Fruit fly (Drosophila melanogaster) whole organism, embryonic: Measurements from ENCODE around the gene Cdk5alpha.

Experiments used
- CG12659 ChIP-seq: fragments of 200-800 bp; sonication (Bioruptor generic); optimal IDR thresholded peaks from 3 replicates; lab custom pipeline; 2017; ENCODE audit warnings: mild to moderate bottlenecking, missing biosample characterization, missing genetic modification reagents, missing genetic modification characterization
- CG1603 ChIP-seq: fragments of 200-800 bp; sonication (Bioruptor generic); optimal IDR thresholded peaks from 2 replicates; lab custom pipeline; 2019; ENCODE audit warnings: missing biosample characterization, mild to moderate bottlenecking, missing genetic modification characterization, moderate library complexity
- CG17186 ChIP-seq: fragments of 200-800 bp; sonication (Bioruptor generic); optimal IDR thresholded peaks from 3 replicates; lab custom pipeline; 2017; ENCODE audit warnings: missing biosample characterization, missing genetic modification reagents, missing genetic modification characterization
- CG17568 ChIP-seq: fragments of 200-800 bp; sonication (Bioruptor generic); optimal IDR thresholded peaks from 2 replicates; lab custom pipeline; 2018; ENCODE audit warnings: missing biosample characterization, mild to moderate bottlenecking, missing genetic modification characterization, moderate library complexity
- CG17912 ChIP-seq: fragments of 200-800 bp; sonication (Bioruptor generic); optimal IDR thresholded peaks from 2 replicates; lab custom pipeline; 2018; ENCODE audit warnings: missing biosample characterization, mild to moderate bottlenecking, missing genetic modification characterization
- CG30020 ChIP-seq: fragments of 200-800 bp; optimal IDR thresholded peaks from 2 replicates; lab custom pipeline; 2019; ENCODE audit warnings: missing biosample characterization, mild to moderate bottlenecking, missing genetic modification characterization, moderate library complexity
- CG3065 ChIP-seq: fragments of 200-800 bp; sonication (Bioruptor generic); optimal IDR thresholded peaks from 2 replicates; lab custom pipeline; 2016; ENCODE audit warnings: missing biosample characterization, missing genetic modification characterization
- CG34224 ChIP-seq: fragments of 200-800 bp; sonication (Bioruptor generic); IDR thresholded peaks from 3 replicates; pipeline ENCODE4 v1.3.6; 2022; ENCODE audit warnings: missing biosample characterization, missing genetic modification characterization; ENCODE audit not compliant: partially characterized antibody
- CG3995 ChIP-seq: fragments of 200-800 bp; sonication (Bioruptor generic); optimal IDR thresholded peaks from 3 replicates; lab custom pipeline; 2016; ENCODE audit warnings: missing biosample characterization, missing genetic modification characterization
- CG4617 ChIP-seq: fragments of 200-800 bp; sonication (Bioruptor generic); optimal IDR thresholded peaks from 3 replicates; lab custom pipeline; 2016; ENCODE audit warnings: missing biosample characterization, missing genetic modification characterization, borderline replicate concordance
- CG9797 ChIP-seq: fragments of 200-800 bp; sonication (Bioruptor generic); optimal IDR thresholded peaks from 3 replicates; lab custom pipeline; 2018; ENCODE audit warnings: missing biosample characterization, mild to moderate bottlenecking, missing genetic modification characterization
- D ChIP-seq, 2 experiments: fragments of 200-800 bp in 1 of 2; fragments of >200 bp in 1 of 2; sonication (Bioruptor generic) in 1 of 2; optimal IDR thresholded peaks; 2 replicates in 1 of 2; 3 replicates in 1 of 2; lab custom pipeline; 2017; ENCODE audit warnings: mild to moderate bottlenecking in 1 of 2, missing biosample characterization in 1 of 2, missing genetic modification characterization in 1 of 2, missing genetic modification reagents in 1 of 2
- Dp ChIP-seq: fragments of 200-800 bp; sonication (Bioruptor generic); optimal IDR thresholded peaks from 2 replicates; lab custom pipeline; 2018; ENCODE audit warnings: missing biosample characterization, mild to moderate bottlenecking, missing genetic modification characterization, moderate library complexity
- E2f2 ChIP-seq: fragments of 200-800 bp; sonication (Bioruptor generic); IDR thresholded peaks from 2 replicates; pipeline ENCODE4 v1.3.6; 2022; ENCODE audit warnings: missing biosample characterization, missing genetic modification characterization
- Eip74EF ChIP-seq, 2 experiments: fragments of 200-800 bp in 1 of 2; fragments of >200 bp in 1 of 2; sonication (Bioruptor generic) in 1 of 2; optimal IDR thresholded peaks; 2 replicates each; lab custom pipeline; 2017 to 2019; ENCODE audit warnings: missing biosample characterization in 2 of 2, missing genetic modification characterization in 2 of 2, mild to moderate bottlenecking in 1 of 2, moderate library complexity in 1 of 2
- Ets97D ChIP-seq: fragments of 200-800 bp; sonication (Bioruptor generic); optimal IDR thresholded peaks from 3 replicates; lab custom pipeline; 2016; ENCODE audit warnings: missing biosample characterization, missing genetic modification characterization
- Fer1 ChIP-seq: fragments of 200-800 bp; sonication (Bioruptor generic); optimal IDR thresholded peaks from 2 replicates; lab custom pipeline; 2017; ENCODE audit warnings: missing biosample characterization, mild to moderate bottlenecking, missing genetic modification characterization
- Hr78 ChIP-seq, 2 experiments: fragments of 200-800 bp in 1 of 2; fragments of >200 bp in 1 of 2; sonication (Bioruptor generic) in 1 of 2; optimal IDR thresholded peaks; 2 replicates each; lab custom pipeline; 2017 to 2019; ENCODE audit warnings: missing biosample characterization in 2 of 2, missing genetic modification characterization in 2 of 2, mild to moderate bottlenecking in 1 of 2, moderate library complexity in 1 of 2
- MBD-R2 ChIP-seq: fragments of 200-800 bp; sonication (Bioruptor generic); IDR thresholded peaks from 2 replicates; pipeline ENCODE4 v1.3.6; 2022; ENCODE audit warnings: missing biosample characterization, missing genetic modification characterization
- MESR4 ChIP-seq: fragments of 200-800 bp; sonication (Bioruptor generic); optimal IDR thresholded peaks from 2 replicates; lab custom pipeline; 2018; ENCODE audit warnings: missing biosample characterization, mild to moderate bottlenecking, missing genetic modification characterization, moderate library complexity
- Mrtf ChIP-seq: fragments of 200-800 bp; sonication (Bioruptor generic); IDR thresholded peaks from 3 replicates; pipeline ENCODE4 v1.3.6; 2022; ENCODE audit warnings: missing biosample characterization, missing genetic modification characterization
- Opbp ChIP-seq: fragments of 200-800 bp; sonication (Bioruptor generic); IDR thresholded peaks from 3 replicates; pipeline ENCODE4 v1.3.6; 2022; ENCODE audit warnings: missing biosample characterization, missing genetic modification characterization; ENCODE audit not compliant: partially characterized antibody
- Pdp1 ChIP-seq, 2 experiments: fragments of 200-800 bp; sonication (Bioruptor generic); optimal IDR thresholded peaks; 3 replicates each; lab custom pipeline; 2016; ENCODE audit warnings: missing biosample characterization in 2 of 2, missing genetic modification characterization in 2 of 2, mild to moderate bottlenecking in 1 of 2, moderate library complexity in 1 of 2
- Six4 ChIP-seq: fragments of 200-800 bp; sonication (Bioruptor generic); optimal IDR thresholded peaks from 2 replicates; lab custom pipeline; 2016; ENCODE audit warnings: missing biosample characterization, missing genetic modification characterization
- ac ChIP-seq: fragments of 200-800 bp; sonication (Bioruptor generic); optimal IDR thresholded peaks from 3 replicates; lab custom pipeline; 2017; ENCODE audit warnings: missing biosample characterization, mild to moderate bottlenecking, missing genetic modification characterization
- chinmo ChIP-seq: fragments of 200-800 bp; sonication (Bioruptor generic); IDR thresholded peaks from 4 replicates; pipeline ENCODE4 v1.3.6; 2022; ENCODE audit warnings: missing biosample characterization, missing genetic modification characterization; ENCODE audit not compliant: partially characterized antibody
- dan ChIP-seq: fragments of 200-800 bp; sonication (Bioruptor generic); IDR thresholded peaks from 2 replicates; pipeline ENCODE4 v1.3.6; 2022; ENCODE audit warnings: missing biosample characterization, missing genetic modification characterization
- ems ChIP-seq: fragments of 200-800 bp; sonication (Bioruptor generic); optimal IDR thresholded peaks from 3 replicates; lab custom pipeline; 2016; ENCODE audit warnings: missing biosample characterization, missing genetic modification characterization
- gfzf ChIP-seq: fragments of 200-800 bp; sonication (Bioruptor generic); optimal IDR thresholded peaks from 2 replicates; lab custom pipeline; 2016; ENCODE audit warnings: missing biosample characterization, mild to moderate bottlenecking, missing genetic modification characterization, moderate library complexity
- knrl ChIP-seq: fragments of 200-800 bp; sonication (Bioruptor generic); IDR thresholded peaks from 3 replicates; pipeline ENCODE4 v1.3.6; 2022; ENCODE audit warnings: missing biosample characterization, missing genetic modification characterization; ENCODE audit not compliant: partially characterized antibody
- nerfin-1 ChIP-seq: fragments of 200-800 bp; sonication (Bioruptor generic); optimal IDR thresholded peaks from 3 replicates; lab custom pipeline; 2019; ENCODE audit warnings: missing biosample characterization, mild to moderate bottlenecking, missing genetic modification characterization, moderate library complexity
- pfk ChIP-seq: fragments of 200-800 bp; sonication (Bioruptor generic); optimal IDR thresholded peaks from 2 replicates; lab custom pipeline; 2018; ENCODE audit warnings: missing biosample characterization, mild to moderate bottlenecking, missing genetic modification characterization, moderate library complexity
- phol ChIP-seq: fragments of 200-800 bp; sonication (Bioruptor generic); optimal IDR thresholded peaks from 3 replicates; lab custom pipeline; 2018; ENCODE audit warnings: missing biosample characterization, mild to moderate bottlenecking, missing genetic modification characterization, moderate library complexity
- pzg ChIP-seq: fragments of 200-800 bp; sonication (Bioruptor generic); optimal IDR thresholded peaks from 3 replicates; lab custom pipeline; 2018; ENCODE audit warnings: missing biosample characterization, mild to moderate bottlenecking, missing genetic modification characterization, moderate library complexity
- sd ChIP-seq: fragments of 200-800 bp; sonication (Bioruptor generic); optimal IDR thresholded peaks from 3 replicates; lab custom pipeline; 2018; ENCODE audit warnings: missing biosample characterization, mild to moderate bottlenecking, missing genetic modification characterization, moderate library complexity
- sens ChIP-seq: fragments of 200-800 bp; sonication (Bioruptor generic); peaks from one replicate; lab custom pipeline; 2016; ENCODE audit warnings: missing biosample characterization, missing genetic modification characterization
- sima ChIP-seq: fragments of 200-800 bp; sonication (Bioruptor generic); optimal IDR thresholded peaks from 2 replicates; lab custom pipeline; 2016; ENCODE audit warnings: missing biosample characterization, missing genetic modification characterization
- slbo ChIP-seq: fragments of 200-800 bp; sonication (Bioruptor generic); IDR thresholded peaks from 2 replicates; pipeline ENCODE4 v1.3.6; 2022; ENCODE audit warnings: missing biosample characterization, missing genetic modification characterization
- ssp ChIP-seq: fragments of 200-800 bp; sonication (Bioruptor generic); IDR thresholded peaks from 2 replicates; pipeline ENCODE4 v1.3.6; 2022; ENCODE audit warnings: missing biosample characterization, missing genetic modification characterization
- stwl ChIP-seq: fragments of 200-800 bp; sonication (Bioruptor generic); optimal IDR thresholded peaks from 3 replicates; lab custom pipeline; 2018; ENCODE audit warnings: missing biosample characterization, mild to moderate bottlenecking, missing genetic modification characterization, moderate library complexity
- tap ChIP-seq: fragments of 200-800 bp; optimal IDR thresholded peaks from 3 replicates; lab custom pipeline; 2019; ENCODE audit warnings: missing biosample characterization, mild to moderate bottlenecking, missing genetic modification characterization, moderate library complexity
- tin ChIP-seq: fragments of 200-800 bp; sonication (Bioruptor generic); optimal IDR thresholded peaks from 3 replicates; lab custom pipeline; 2016; ENCODE audit warnings: missing biosample characterization, missing genetic modification characterization
- tna ChIP-seq: fragments of 200-800 bp; sonication (Bioruptor generic); IDR thresholded peaks from 2 replicates; pipeline ENCODE4 v1.3.6; 2022; ENCODE audit warnings: missing biosample characterization, missing genetic modification characterization; ENCODE audit not compliant: partially characterized antibody
- wek ChIP-seq: fragments of 200-800 bp; sonication (Bioruptor generic); optimal IDR thresholded peaks from 3 replicates; lab custom pipeline; 2018; ENCODE audit warnings: missing biosample characterization, mild to moderate bottlenecking, missing genetic modification characterization, moderate library complexity

Gene Cdk5alpha

DNA sequence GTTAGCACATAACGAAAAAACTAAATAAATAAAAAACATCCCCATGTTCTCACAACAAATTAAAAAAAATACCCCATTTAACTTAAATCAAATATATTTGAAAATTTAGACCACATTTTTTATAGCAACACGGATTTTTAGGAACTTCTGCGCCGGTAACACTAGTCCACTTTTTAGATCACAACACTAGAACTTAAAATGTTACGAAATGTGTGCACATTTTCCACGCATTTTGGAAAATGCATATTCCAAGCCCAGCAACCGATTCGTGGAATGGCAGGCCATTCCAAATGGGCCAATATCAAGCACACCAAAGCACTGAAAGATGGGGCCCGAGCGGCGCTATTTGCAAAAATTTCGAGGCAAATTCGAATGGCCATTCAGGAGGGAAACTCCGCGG lies 42.1 kb downstream of the Cdk5alpha start, which contains the start of gene CG4957:
Gene CG4957, plus strand, starts transcription at position 185 of the 400 bp plus-strand sequence.
- TF ChIP-seq sens (GFP tag; lab: Kevin White, UChicago) = peak; percentile 53
- no peak for TF ChIP-seq tna (GFP tag; lab: Robert Waterston, UW)
- TF ChIP-seq Fer1 (GFP tag; lab: Kevin White, UChicago) = no peak
- peak; percentile 9 for TF ChIP-seq nerfin-1 (tag; lab: Kevin White, UChicago)
- TF ChIP-seq gfzf = peak; percentile 70
- peak; percentile 30 for TF ChIP-seq stwl (tag; lab: Kevin White, UChicago)
- TF ChIP-seq MBD-R2 (GFP tag; lab: Robert Waterston, UW) = peak; percentile 52
- TF ChIP-seq pzg (GFP tag; lab: Kevin White, UChicago) = peak; percentile 33
- peak; percentile 30 for TF ChIP-seq CG9797
- peak; percentile 18 for TF ChIP-seq Dp
- TF ChIP-seq Ets97D (GFP tag; lab: Kevin White, UChicago) = peak; percentile 14
- peak in 1 of 2 experiments; percentile 78 for TF ChIP-seq Pdp1 (GFP tag; optimal IDR thresholded peaks at IDR 0.05; lab: Kevin White, UChicago)
- TF ChIP-seq Eip74EF (GFP tag; optimal IDR thresholded peaks at IDR 0.05; lab: Kevin White, UChicago) = no peak
- TF ChIP-seq E2f2 (GFP tag; lab: Robert Waterston, UW) = peak; percentile 46
- no peak for TF ChIP-seq Six4
- TF ChIP-seq chinmo (GFP tag; lab: Robert Waterston, UW) = 0 out of 4 replicates have a peak, but pooled peaks have one; percentile 25
- TF ChIP-seq CG34224 (GFP tag; lab: Robert Waterston, UW) = 0 out of 3 replicates have a peak, but pooled peaks have one; percentile 14
- peak; percentile 79 for TF ChIP-seq sd (tag; lab: Kevin White, UChicago)
- TF ChIP-seq, all 482 proteins: peak for 14

DNA sequence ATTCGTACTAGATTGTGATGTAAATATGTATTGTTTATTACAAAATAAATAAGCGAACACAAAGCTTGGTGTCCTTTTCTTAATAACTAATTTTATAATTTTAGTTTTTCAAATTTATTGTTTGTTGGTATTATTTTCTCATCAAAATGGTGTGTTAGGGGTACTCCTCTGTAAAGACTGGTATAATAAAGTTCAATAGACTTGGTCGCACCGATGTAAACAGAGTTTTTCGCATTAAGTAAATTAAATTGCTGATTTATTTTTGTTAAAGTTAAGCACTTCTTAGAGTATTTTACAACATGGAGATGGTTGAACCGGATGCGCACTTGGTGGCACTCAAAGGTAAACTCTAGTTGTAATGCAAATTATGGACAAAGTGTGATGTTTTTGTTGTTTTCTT lies 44.2 kb downstream of the Cdk5alpha start, which contains the start of gene CG4953:
Gene CG4953, plus strand, starts transcription at position 193 of the 400 bp plus-strand sequence.
- TF ChIP-seq stwl (tag; lab: Kevin White, UChicago) (peak; percentile 32), CG9797 (peak; percentile 18), CG4617 (GFP tag; lab: Kevin White, UChicago) (peak; percentile 25), ssp (GFP tag; lab: Robert Waterston, UW) (no peak), MESR4 (peak; percentile 33), MBD-R2 (GFP tag; lab: Robert Waterston, UW) (peak; percentile 66), CG30020 (tag; lab: Kevin White, UChicago) (peak; percentile 65), pfk (GFP tag; lab: Kevin White, UChicago) (peak; percentile 22), Opbp (GFP tag; lab: Robert Waterston, UW) (no peak), Hr78 (GFP tag; optimal IDR thresholded peaks at IDR 0.05; lab: Kevin White, UChicago) (no peak), wek (GFP tag; lab: Kevin White, UChicago) (peak; percentile 93), pzg (GFP tag; lab: Kevin White, UChicago) (peak; percentile 44), CG12659 (GFP tag; lab: Kevin White, UChicago) (peak; percentile 4), gfzf (peak; percentile 67), phol (tag; lab: Kevin White, UChicago) (peak; percentile 0), Dp (peak; percentile 14), E2f2 (GFP tag; lab: Robert Waterston, UW) (peak; percentile 26; the same call in 1 of the 2 replicates), CG1603 (tag; lab: Kevin White, UChicago) (peak; percentile 3), knrl (no peak), Mrtf (GFP tag; lab: Robert Waterston, UW) (no peak)

DNA sequence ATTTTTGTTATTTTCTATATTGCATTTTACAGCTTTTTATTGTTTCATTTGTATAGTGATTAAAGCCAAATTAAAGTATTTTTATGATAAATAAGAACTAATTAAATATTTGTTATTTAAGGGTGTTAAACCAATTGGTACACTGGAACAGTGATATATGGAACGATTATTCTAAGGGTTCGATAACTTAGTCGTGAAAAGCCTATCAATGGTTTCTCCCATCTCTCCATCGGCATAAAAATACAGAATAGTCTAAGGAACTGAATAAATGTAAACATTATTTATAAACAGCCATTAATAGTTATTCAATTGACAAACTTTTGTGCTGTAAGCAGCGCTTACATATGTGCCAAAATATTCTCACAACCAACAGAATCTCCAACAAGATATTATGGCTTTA lies 45.6 kb downstream of the Cdk5alpha start, which contains the start of gene Mob3:
Gene Mob3, plus strand, starts transcription at position 208 of the 400 bp plus-strand sequence.
- TF ChIP-seq CG3995 (GFP tag; lab: Kevin White, UChicago) (no peak), tap (tag; lab: Kevin White, UChicago) (no peak), sima (GFP tag; lab: Kevin White, UChicago) (no peak), D (optimal IDR thresholded peaks at IDR 0.05; lab: Kevin White, UChicago) (no peak), D (GFP tag; optimal IDR thresholded peaks at IDR 0.05; lab: Kevin White, UChicago) (no peak), CG17912 (GFP tag; lab: Kevin White, UChicago) (no peak), ems (GFP tag; lab: Kevin White, UChicago) (no peak), CG3065 (GFP tag; lab: Kevin White, UChicago) (no peak), CG17186 (GFP tag; lab: Kevin White, UChicago) (no peak), slbo (GFP tag; lab: Robert Waterston, UW) (no peak), CG34224 (GFP tag; lab: Robert Waterston, UW) (0 out of 3 replicates have a peak, but pooled peaks have one; percentile 54), tin (no peak), ac (GFP tag; lab: Kevin White, UChicago) (no peak), dan (GFP tag; lab: Robert Waterston, UW) (no peak), CG17568 (GFP tag; lab: Kevin White, UChicago) (peak; percentile 33)
